Worm (Caenorhabditis elegans) whole organism, late embryonic: ENCODE results near the gene srh-112.
A peak's percentile ranks its signal among the peaks of the same experiment; 100 is the strongest.

Source experiments
- C08G9.2 ChIP-seq: sonication (generic microtip); optimal IDR thresholded peaks from 2 replicates; lab custom pipeline; 2016; ENCODE audit warnings: mild to moderate bottlenecking, missing genetic modification characterization, moderate library complexity, missing compliant biosample characterization
- F13H6.1 ChIP-seq: sonication (generic microtip); optimal IDR thresholded peaks from 2 replicates; lab custom pipeline; 2016; ENCODE audit warnings: missing genetic modification characterization, missing compliant biosample characterization
- K02D7.2 ChIP-seq: sonication (generic microtip); optimal IDR thresholded peaks from 2 replicates; lab custom pipeline; 2017; ENCODE audit warnings: mild to moderate bottlenecking, missing genetic modification characterization, missing compliant biosample characterization
- ceh-14 ChIP-seq: sonication (generic microtip); optimal IDR thresholded peaks from 2 replicates; lab custom pipeline; 2016; ENCODE audit warnings: missing genotype, missing genetic modification characterization, missing compliant biosample characterization
- ceh-22 ChIP-seq: sonication (generic microtip); optimal IDR thresholded peaks from 2 replicates; lab custom pipeline; 2017; ENCODE audit warnings: missing biosample characterization, missing genetic modification characterization
- ceh-24 ChIP-seq: sonication (generic microtip); optimal IDR thresholded peaks from 2 replicates; lab custom pipeline; 2016; ENCODE audit warnings: mild to moderate bottlenecking, missing genetic modification characterization, missing compliant biosample characterization
- ceh-30 ChIP-seq: fragments of 150-350 bp; optimal IDR thresholded peaks from 2 replicates; lab custom pipeline; 2014; ENCODE audit warnings: missing biosample characterization, missing genetic modification characterization
- ceh-45 ChIP-seq: fragments of 200-800 bp; sonication (Bioruptor generic); IDR thresholded peaks from 2 replicates; pipeline ENCODE4 v1.3.6; 2022; ENCODE audit warnings: missing genetic modification reagents, missing genetic modification characterization, missing compliant biosample characterization
- ceh-9 ChIP-seq: sonication (generic microtip); optimal IDR thresholded peaks from 2 replicates; lab custom pipeline; 2016; ENCODE audit warnings: mild to moderate bottlenecking, missing genetic modification characterization, inconsistent platforms, missing compliant biosample characterization
- che-1 ChIP-seq: sonication (generic microtip); optimal IDR thresholded peaks from 2 replicates; lab custom pipeline; 2016; ENCODE audit warnings: mild to moderate bottlenecking, missing genetic modification characterization, missing compliant biosample characterization
- dmd-4 ChIP-seq: sonication (generic microtip); optimal IDR thresholded peaks from 2 replicates; lab custom pipeline; 2016; ENCODE audit warnings: borderline replicate concordance, missing genetic modification characterization, missing compliant biosample characterization
- elt-2 ChIP-seq: sonication (generic microtip); optimal IDR thresholded peaks from 2 replicates; lab custom pipeline; 2016; ENCODE audit warnings: missing genetic modification reagents, missing genetic modification characterization, missing compliant biosample characterization
- ets-4 ChIP-seq: sonication (generic microtip); optimal IDR thresholded peaks from 2 replicates; lab custom pipeline; 2016; ENCODE audit warnings: missing genetic modification characterization, missing compliant biosample characterization
- eyg-1 ChIP-seq: sonication (generic microtip); optimal IDR thresholded peaks from 2 replicates; lab custom pipeline; 2016; ENCODE audit warnings: missing genotype, missing genetic modification characterization, missing compliant biosample characterization
- fax-1 ChIP-seq: sonication (generic microtip); optimal IDR thresholded peaks from 2 replicates; lab custom pipeline; 2016; ENCODE audit warnings: missing genotype, missing genetic modification characterization, missing compliant biosample characterization
- fkh-6 ChIP-seq: sonication (generic microtip); optimal IDR thresholded peaks from 2 replicates; lab custom pipeline; 2016; ENCODE audit warnings: missing genetic modification characterization, missing compliant biosample characterization
- hlh-15 ChIP-seq: sonication (generic microtip); optimal IDR thresholded peaks from 2 replicates; lab custom pipeline; 2016; ENCODE audit warnings: missing genetic modification characterization, missing compliant biosample characterization
- hlh-6 ChIP-seq: sonication (generic microtip); optimal IDR thresholded peaks from 2 replicates; lab custom pipeline; 2016; ENCODE audit warnings: missing genotype, missing genetic modification characterization, missing compliant biosample characterization
- lim-6 ChIP-seq: sonication (generic microtip); optimal IDR thresholded peaks from 2 replicates; lab custom pipeline; 2016; ENCODE audit warnings: missing genetic modification characterization, missing compliant biosample characterization
- madf-2 ChIP-seq: sonication (generic microtip); optimal IDR thresholded peaks from 2 replicates; lab custom pipeline; 2017; ENCODE audit warnings: missing genetic modification characterization, missing compliant biosample characterization
- mec-3 ChIP-seq: sonication (generic microtip); optimal IDR thresholded peaks from 2 replicates; lab custom pipeline; 2016; ENCODE audit warnings: borderline replicate concordance, missing genetic modification characterization, missing compliant biosample characterization
- nhr-11 ChIP-seq: fragments of 150-350 bp; optimal IDR thresholded peaks from 2 replicates; lab custom pipeline; 2014; ENCODE audit warnings: missing biosample characterization, missing genetic modification characterization
- npax-4 ChIP-seq: sonication (generic microtip); optimal IDR thresholded peaks from 2 replicates; lab custom pipeline; 2016; ENCODE audit warnings: missing genetic modification characterization, missing compliant biosample characterization
- odd-2 ChIP-seq: sonication (generic microtip); optimal IDR thresholded peaks from 2 replicates; lab custom pipeline; 2017; ENCODE audit warnings: antibody characterized with exemption, mild to moderate bottlenecking, missing genetic modification characterization, missing compliant biosample characterization
- pag-3 ChIP-seq: sonication (generic microtip); optimal IDR thresholded peaks from 2 replicates; lab custom pipeline; 2016; ENCODE audit warnings: missing compliant biosample characterization, missing genetic modification characterization, borderline replicate concordance
- pat-9 ChIP-seq: fragments of 200-800 bp; sonication (Bioruptor generic); optimal IDR thresholded peaks from 2 replicates; lab custom pipeline; 2018; ENCODE audit warnings: mild to moderate bottlenecking, missing genetic modification characterization, moderate library complexity, missing compliant biosample characterization
- pros-1 ChIP-seq: fragments of 150-350 bp; optimal IDR thresholded peaks from 2 replicates; lab custom pipeline; 2014; ENCODE audit warnings: missing biosample characterization, missing genetic modification reagents, missing genetic modification characterization
- ref-2 ChIP-seq: sonication (generic microtip); optimal IDR thresholded peaks from 2 replicates; lab custom pipeline; 2016; ENCODE audit warnings: missing genetic modification characterization, missing compliant biosample characterization
- rnt-1 ChIP-seq: sonication (generic microtip); optimal IDR thresholded peaks from 2 replicates; lab custom pipeline; 2016; ENCODE audit warnings: missing genetic modification characterization, missing compliant biosample characterization
- sdc-2 ChIP-seq: sonication (generic microtip); optimal IDR thresholded peaks from 2 replicates; lab custom pipeline; 2016; ENCODE audit warnings: missing genotype, missing genetic modification characterization, missing compliant biosample characterization
- syd-9 ChIP-seq: sonication (generic microtip); optimal IDR thresholded peaks from 2 replicates; lab custom pipeline; 2016; ENCODE audit warnings: mild to moderate bottlenecking, missing genetic modification characterization, moderate library complexity, missing compliant biosample characterization
- unc-3 ChIP-seq, 2 experiments: fragments of 200-800 bp in 1 of 2; sonication (Bioruptor generic) in 1 of 2; sonication (generic microtip) in 1 of 2; conservative IDR thresholded peaks in 1 of 2; optimal IDR thresholded peaks in 1 of 2; 2 replicates each; pipeline versions ENCODE4 v1.3.6 to Lab custom; 2016 to 2022; ENCODE audit warnings: missing compliant biosample characterization in 2 of 2, missing genetic modification characterization in 2 of 2, missing genetic modification reagents in 1 of 2
- unc-55 ChIP-seq: sonication (generic microtip); optimal IDR thresholded peaks from 2 replicates; lab custom pipeline; 2017; ENCODE audit warnings: missing biosample characterization, missing genetic modification reagents, missing genetic modification characterization
- unc-86 ChIP-seq: sonication (generic microtip); optimal IDR thresholded peaks from 2 replicates; lab custom pipeline; 2016; ENCODE audit warnings: missing genetic modification characterization, missing compliant biosample characterization
- zip-5 ChIP-seq: sonication (generic microtip); optimal IDR thresholded peaks from 2 replicates; lab custom pipeline; 2016; ENCODE audit warnings: missing genetic modification characterization, missing compliant biosample characterization

The srh-112 gene

DNA sequence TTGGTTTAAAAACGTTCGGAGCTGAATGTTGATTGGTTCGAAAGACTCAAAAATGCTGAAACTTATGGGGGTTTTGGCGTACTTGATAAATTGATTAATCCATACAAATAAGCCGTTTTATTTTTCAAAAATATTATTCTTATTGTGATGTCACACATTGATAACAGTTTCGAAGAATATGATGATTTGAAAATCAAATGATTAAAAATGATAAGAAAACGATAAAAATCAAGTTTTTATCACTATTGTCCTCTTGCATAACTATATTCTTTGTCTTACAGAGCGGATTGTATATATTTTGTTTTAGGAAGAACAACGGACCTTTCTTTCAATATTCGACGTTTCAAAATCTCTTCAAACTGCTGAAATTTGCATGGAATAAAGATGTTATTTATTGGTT is 17.0 kb upstream of the srh-112 start:
- TF ChIP-seq sdc-2 (tag; lab: Kevin White, UChicago) (no peak), elt-2 (tag; lab: Kevin White, UChicago) (peak; percentile 37)
- TF ChIP-seq, all 69 proteins: peak for 1

- TF ChIP-seq pag-3 (tag; lab: Kevin White, UChicago) (no peak), ref-2 (no peak), ceh-24 (tag; lab: Kevin White, UChicago) (no peak), unc-55 (GFP tag; lab: Kevin White, UChicago) (no peak), ceh-22 (tag; lab: Kevin White, UChicago) (no peak), ets-4 (tag; lab: Kevin White, UChicago) (no peak), rnt-1 (tag; lab: Kevin White, UChicago) (no peak), nhr-11 (tag; lab: Kevin White, UChicago) (no peak), sdc-2 (tag; lab: Kevin White, UChicago) (no peak), pros-1 (tag; lab: Kevin White, UChicago) (no peak), che-1 (tag; lab: Kevin White, UChicago) (no peak), K02D7.2 (tag; lab: Kevin White, UChicago) (no peak), dmd-4 (tag; lab: Kevin White, UChicago) (no peak), odd-2 (no peak)
Measured at ce11 chrV:17242552-17242951, 16.5 kb upstream of the srh-112 start, which contains the start of gene Y68A4B.3. Y68A4B.3 (minus strand) TSS chrV:17242652.

- no peak for TF ChIP-seq nhr-11 (tag; lab: Kevin White, UChicago)
- TF ChIP-seq dmd-4 (tag; lab: Kevin White, UChicago): no peak
- no peak for TF ChIP-seq eyg-1 (tag; lab: Kevin White, UChicago)
- TF ChIP-seq zip-5: no peak
- TF ChIP-seq unc-86 (tag; lab: Kevin White, UChicago): no peak
- TF ChIP-seq ceh-9 (tag; lab: Kevin White, UChicago): no peak
- TF ChIP-seq npax-4: no peak
- peak; percentile 32 for TF ChIP-seq elt-2 (tag; lab: Kevin White, UChicago)
- TF ChIP-seq, all 69 proteins: peak for 1
Measured at ce11 chrV:17241278-17241661, 15.3 kb upstream of the srh-112 start.

- no peak for TF ChIP-seq fkh-6 (tag; lab: Kevin White, UChicago)
- TF ChIP-seq sdc-2 (tag; lab: Kevin White, UChicago): no peak
- TF ChIP-seq F13H6.1 (tag; lab: Kevin White, UChicago): no peak
- no peak for TF ChIP-seq ceh-30 (tag; lab: Kevin White, UChicago)
- no peak for TF ChIP-seq nhr-11 (tag; lab: Kevin White, UChicago)
- TF ChIP-seq zip-5: no peak
Measured at ce11 chrV:17240579-17241277, 14.7 kb upstream of the srh-112 start.

DNA sequence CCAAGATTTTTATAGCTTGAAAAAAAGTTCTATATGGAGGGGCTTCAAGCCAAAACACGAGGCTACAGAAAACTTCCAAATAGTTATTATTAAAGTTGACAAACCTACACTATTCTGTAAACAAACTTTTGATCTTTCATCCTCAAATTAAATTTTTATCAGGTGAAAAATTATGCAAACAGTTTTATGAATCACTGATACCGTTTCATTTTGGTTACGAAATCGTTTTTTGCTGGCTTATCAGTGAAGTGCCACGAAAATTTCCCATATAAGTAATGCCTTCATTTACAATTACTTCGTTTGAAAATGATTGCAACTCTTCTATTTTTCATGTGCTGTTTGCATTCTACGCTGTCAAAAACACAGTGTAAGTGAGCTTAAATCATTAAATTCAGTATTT is 12.8 kb upstream of the srh-112 start, which contains the start of gene T19C9.8:
T19C9.8 (plus strand) TSS at position 299 of the 400 bp plus-strand sequence.
- TF ChIP-seq hlh-6 (tag; lab: Kevin White, UChicago): no peak
- no peak for TF ChIP-seq madf-2 (tag; lab: Kevin White, UChicago)
- TF ChIP-seq fax-1 (tag; lab: Kevin White, UChicago): no peak
- no peak for TF ChIP-seq ceh-14 (tag; lab: Kevin White, UChicago)
- TF ChIP-seq zip-5: no peak
- no peak for TF ChIP-seq rnt-1 (tag; lab: Kevin White, UChicago)

DNA sequence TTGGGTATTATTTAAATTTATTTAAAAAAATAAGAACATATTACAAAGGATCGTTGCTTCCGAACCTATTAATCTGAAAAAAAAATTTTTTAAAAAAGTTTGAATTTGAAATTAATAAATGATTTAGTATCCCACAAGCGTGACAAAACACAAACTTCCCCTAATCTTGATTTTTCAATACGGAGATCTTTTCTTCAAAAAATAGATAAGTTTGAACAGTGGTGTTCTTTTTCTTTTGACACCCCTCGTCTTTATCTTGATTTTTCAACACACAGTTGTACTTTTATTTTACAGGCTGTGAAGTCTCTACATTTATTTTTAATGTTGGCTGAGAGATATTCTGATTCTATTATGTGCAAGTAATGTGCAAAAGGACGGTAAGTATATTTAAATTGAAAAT is 10.3 kb upstream of the srh-112 start, which contains the start of gene T19C9.10:
T19C9.10 (plus strand) TSS at position 248 of the 400 bp plus-strand sequence.
- TF ChIP-seq hlh-15 (tag; lab: Kevin White, UChicago) (no peak), che-1 (tag; lab: Kevin White, UChicago) (no peak), madf-2 (tag; lab: Kevin White, UChicago) (no peak), pat-9 (tag; lab: Kevin White, UChicago) (no peak), ceh-45 (GFP tag; lab: Robert Waterston, UW) (no peak), odd-2 (no peak), syd-9 (no peak), mec-3 (tag; lab: Kevin White, UChicago) (no peak), zip-5 (no peak), ets-4 (tag; lab: Kevin White, UChicago) (no peak), ceh-22 (tag; lab: Kevin White, UChicago) (no peak), npax-4 (no peak), elt-2 (tag; lab: Kevin White, UChicago) (no peak), C08G9.2 (tag; lab: Kevin White, UChicago) (no peak), lim-6 (tag; lab: Kevin White, UChicago) (no peak), fax-1 (tag; lab: Kevin White, UChicago) (no peak), unc-3 (GFP tag; conservative IDR thresholded peaks at IDR 0.05; lab: Robert Waterston, UW) (no peak), unc-3 (tag; optimal IDR thresholded peaks at IDR 0.05; lab: Kevin White, UChicago) (no peak)
